Worm (Caenorhabditis elegans) whole organism, early embryonic: ENCODE results near the gene mrpl-42.

Experiments
- B0310.2 ChIP-seq: sonication (generic microtip); optimal IDR thresholded peaks from 2 replicates; lab custom pipeline; 2016; ENCODE audit warnings: mild to moderate bottlenecking, missing genetic modification characterization, missing compliant biosample characterization
- ama-1 ChIP-seq: fragments of 150-350 bp; optimal IDR thresholded peaks from 2 replicates; lab custom pipeline; 2014

DNA sequence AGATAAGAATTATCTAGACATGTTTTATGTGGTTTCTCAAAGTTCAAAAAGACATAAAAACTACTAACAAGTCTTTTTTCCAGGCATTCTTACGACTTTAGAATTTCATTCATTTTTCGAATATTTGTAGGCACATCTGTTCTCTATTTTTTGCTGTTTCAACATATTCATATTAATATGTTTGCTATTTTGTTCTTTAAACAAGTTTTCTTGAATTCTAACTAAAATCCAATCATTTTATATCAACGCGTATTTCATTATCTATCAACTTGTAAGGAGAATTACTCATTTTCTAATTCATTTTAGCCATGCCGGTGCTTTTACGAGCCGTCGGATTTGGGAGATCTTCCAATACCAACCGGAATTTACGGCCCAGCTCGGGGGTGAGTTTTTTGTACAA is 12.2 kb downstream of the mrpl-42 start, which contains the start of gene twk-8:
- no peak for TF ChIP-seq ama-1 (lab: Kevin White, UChicago)
- no peak for TF ChIP-seq B0310.2 (tag; lab: Kevin White, UChicago)
